Fruit fly (Drosophila melanogaster): ENCODE data around the gene CG15563.

DNA sequence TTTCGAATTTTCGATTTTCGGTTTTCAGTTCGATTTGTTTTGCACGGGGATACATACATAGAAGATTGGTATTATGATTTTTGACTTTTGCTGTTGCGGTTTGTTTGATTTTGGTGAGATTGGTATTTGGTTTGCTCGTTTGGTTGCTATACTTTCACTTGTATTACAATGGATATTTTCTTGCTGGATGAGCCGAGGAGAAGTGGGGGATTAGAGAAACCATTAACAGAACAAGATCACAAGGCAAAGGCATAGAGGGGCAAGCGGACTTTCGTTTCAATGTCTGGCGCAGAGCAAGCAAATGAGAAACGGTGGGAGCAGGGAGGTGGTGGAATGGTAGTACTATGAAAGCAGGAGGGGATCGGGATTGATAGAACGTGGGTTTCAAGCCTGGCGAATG is at the start of gene CG15563:
- TF ChIP-seq HLH4C (GFP tag; IDR thresholded peaks at IDR 0.05; ENCODE audit: partially characterized antibody): no peak
- no peak for TF ChIP-seq ac (GFP tag; optimal IDR thresholded peaks at IDR 0.05)
- no peak for TF ChIP-seq CG32532 (GFP tag; IDR thresholded peaks at IDR 0.05)
- no peak for TF ChIP-seq usp (GFP tag; optimal IDR thresholded peaks at IDR 0.05)
- no peak for TF ChIP-seq Gug (GFP tag; IDR thresholded peaks at IDR 0.05)
- TF ChIP-seq CG4404 (GFP tag; IDR thresholded peaks at IDR 0.05): no peak
- TF ChIP-seq croc (GFP tag; conservative IDR thresholded peaks at IDR 0.05): no peak
- no peak for TF ChIP-seq CG7745 (tag; optimal IDR thresholded peaks at IDR 0.05)
- no peak for TF ChIP-seq CG17359 (tag; optimal IDR thresholded peaks at IDR 0.05)
- TF ChIP-seq trh (GFP tag; optimal IDR thresholded peaks at IDR 0.05): no peak
- TF ChIP-seq CG6791 (GFP tag; IDR thresholded peaks at IDR 0.05; ENCODE audit: partially characterized antibody): no peak
- no peak for TF ChIP-seq kni (GFP tag; optimal IDR thresholded peaks at IDR 0.05)

All from whole organism, embryonic.